Worm (Caenorhabditis elegans) whole organism, midembryonic: ENCODE data around the gene cnc-3.

Experiments
- cog-1 ChIP-seq: sonication (generic microtip); optimal IDR thresholded peaks from 2 replicates; lab custom pipeline; 2016; ENCODE audit warnings: missing genetic modification characterization, missing compliant biosample characterization
- ztf-23 ChIP-seq: fragments of 200-800 bp; sonication (Bioruptor generic); IDR thresholded peaks from 2 replicates; pipeline ENCODE4 v1.3.6; 2022; ENCODE audit warnings: missing genetic modification reagents, missing genetic modification characterization, missing compliant biosample characterization
- ztf-29 ChIP-seq: fragments of 200-800 bp; sonication (Bioruptor generic); IDR thresholded peaks from 2 replicates; pipeline ENCODE4 v1.3.6; 2022; ENCODE audit warnings: missing genetic modification reagents, missing genetic modification characterization, missing compliant biosample characterization

ce11 chrV:1411459-1411858, 36.3 kb upstream of the cnc-3 start, which contains the start of gene snt-5:
- TF ChIP-seq ztf-23 (GFP tag; lab: Robert Waterston, UW) (no peak), ztf-29 (GFP tag; lab: Robert Waterston, UW) (no peak), cog-1 (tag; lab: Kevin White, UChicago) (no peak)
